In genomic region chrX:7174466-7174865, dm6 we compare ENCODE assay signal across 1 fruit fly cellular context.
TF ChIP-seq lines count a peak whose summit lies in the region.

No protein-coding gene starts in this region.

TF ChIP-seq in whole organism, prepupa, 60 proteins besides CTCF, POLR2A, EP300 and RAD21 (continued from another document):
- TF ChIP-seq CG10669 (GFP tag; optimal IDR thresholded peaks at IDR 0.05; lab: Kevin White, UChicago) (peak; percentile 26), CG34406 (GFP tag; optimal IDR thresholded peaks at IDR 0.05; lab: Kevin White, UChicago) (no peak), CG3919 (GFP tag; optimal IDR thresholded peaks at IDR 0.05; lab: Kevin White, UChicago) (peak; percentile 35), CG6163 (GFP tag; IDR thresholded peaks at IDR 0.05; lab: Robert Waterston, UW) (peak; percentile 38; the same call in 2 of the 3 replicates), vri (GFP tag; optimal IDR thresholded peaks at IDR 0.05; lab: Kevin White, UChicago) (no peak), Lpt (GFP tag; optimal IDR thresholded peaks at IDR 0.05; lab: Kevin White, UChicago) (no peak), Ets96B (tag; optimal IDR thresholded peaks at IDR 0.05; lab: Kevin White, UChicago) (peak; percentile 29), dac (GFP tag; optimal IDR thresholded peaks at IDR 0.05; lab: Kevin White, UChicago) (no peak), Eip78C (GFP tag; lab: Kevin White, UChicago) (peak; percentile 85), CG3032 (tag; optimal IDR thresholded peaks at IDR 0.05; lab: Kevin White, UChicago) (peak; percentile 9), fd59A (GFP tag; optimal IDR thresholded peaks at IDR 0.05; lab: Kevin White, UChicago) (no peak), CG8119 (GFP tag; IDR thresholded peaks at IDR 0.05; lab: Robert Waterston, UW) (no peak), achi (GFP tag; optimal IDR thresholded peaks at IDR 0.05; lab: Kevin White, UChicago) (no peak), CG6276 (GFP tag; optimal IDR thresholded peaks at IDR 0.05; lab: Kevin White, UChicago) (peak; percentile 7), CG6808 (GFP tag; optimal IDR thresholded peaks at IDR 0.05; lab: Kevin White, UChicago) (no peak), fkh (GFP tag; optimal IDR thresholded peaks at IDR 0.05; lab: Kevin White, UChicago) (no peak), Sox15 (GFP tag; optimal IDR thresholded peaks at IDR 0.05; lab: Kevin White, UChicago) (no peak), topi (GFP tag; optimal IDR thresholded peaks at IDR 0.05; lab: Kevin White, UChicago) (peak; percentile 49), Smox (GFP tag; optimal IDR thresholded peaks at IDR 0.05; lab: Kevin White, UChicago) (peak; percentile 47), CG11902 (GFP tag; optimal IDR thresholded peaks at IDR 0.05; lab: Kevin White, UChicago) (no peak), lz (GFP tag; optimal IDR thresholded peaks at IDR 0.05; lab: Kevin White, UChicago) (peak; percentile 23), CG31627 (GFP tag; optimal IDR thresholded peaks at IDR 0.05; lab: Kevin White, UChicago) (peak; percentile 51), Hr4 (GFP tag; optimal IDR thresholded peaks at IDR 0.05; lab: Kevin White, UChicago) (peak; percentile 20), Ets21C (GFP tag; optimal IDR thresholded peaks at IDR 0.05; lab: Kevin White, UChicago) (peak; percentile 14), cyc (GFP tag; optimal IDR thresholded peaks at IDR 0.05; lab: Kevin White, UChicago) (peak; percentile 42), dsx (GFP tag; optimal IDR thresholded peaks at IDR 0.05; lab: Kevin White, UChicago; ENCODE audit: poor library complexity, severe bottlenecking) (no peak), CG15336 (GFP tag; IDR thresholded peaks at IDR 0.05; lab: Robert Waterston, UW) (peak; percentile 39; the same call in 1 of the 2 replicates), Sox14 (GFP tag; optimal IDR thresholded peaks at IDR 0.05; lab: Kevin White, UChicago) (no peak), CG11762 (GFP tag; optimal IDR thresholded peaks at IDR 0.05; lab: Kevin White, UChicago; ENCODE audit: insufficient read depth) (no peak)
TF ChIP-seq in whole organism, prepupa: peak in this region for 28.
